Worm (Caenorhabditis elegans): ENCODE data around the gene dgk-1.
A peak's percentile ranks its signal among the peaks of the same experiment; 100 is the strongest.

The dgk-1 gene

DNA sequence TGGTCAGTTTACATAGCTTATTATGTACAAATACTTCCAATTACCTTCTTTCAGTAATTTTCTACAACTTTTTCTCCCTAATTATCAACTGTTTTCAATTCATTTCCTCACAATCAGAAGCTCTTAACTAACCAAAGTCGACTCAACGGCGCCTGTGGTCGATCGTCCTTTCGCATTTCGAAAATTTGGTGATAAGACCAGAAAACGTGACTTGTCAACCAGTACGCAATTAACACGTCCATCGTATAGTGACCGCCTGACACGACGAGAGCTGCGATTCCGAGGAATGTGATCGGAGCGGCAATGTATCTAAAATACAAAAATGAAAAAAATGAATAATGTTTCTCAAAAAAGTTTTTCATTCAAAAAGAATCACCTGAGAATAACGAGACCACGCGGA is 45.6 kb downstream of the dgk-1 start (continued):
- TF ChIP-seq hif-1 (tag; optimal IDR thresholded peaks at IDR 0.05) (peak in 1 of 2 experiments; percentile 22), dmd-6 (GFP tag; IDR thresholded peaks at IDR 0.05) (peak; percentile 76), aha-1 (tag) (no peak), zip-11 (GFP tag; IDR thresholded peaks at IDR 0.05) (no peak), Y5F2A.4 (GFP tag; optimal IDR thresholded peaks at IDR 0.05) (no peak), ctbp-1 (GFP tag; IDR thresholded peaks at IDR 0.05) (no peak), tag-97 (GFP tag; IDR thresholded peaks at IDR 0.05) (no peak), php-3 (GFP tag; IDR thresholded peaks at IDR 0.05) (peak; percentile 49; the same call in 1 of the 2 replicates), nhr-237 (tag; optimal IDR thresholded peaks at IDR 0.05) (no peak), ztf-11 (tag; optimal IDR thresholded peaks at IDR 0.05) (no peak), R02D3.7 (tag; optimal IDR thresholded peaks at IDR 0.05) (no peak), nhr-42 (GFP tag; IDR thresholded peaks at IDR 0.05) (0 out of 2 replicates have a peak, but pooled peaks have one; percentile 29), dpl-1 (GFP tag; optimal IDR thresholded peaks at IDR 0.05) (no peak), arid-1 (GFP tag; conservative IDR thresholded peaks at IDR 0.05) (no peak), madf-9 (GFP tag; conservative IDR thresholded peaks at IDR 0.05) (no peak), nhr-77 (tag; optimal IDR thresholded peaks at IDR 0.05) (peak; percentile 3), egl-43 (GFP tag; IDR thresholded peaks at IDR 0.05) (no peak), nhr-28 (tag; optimal IDR thresholded peaks at IDR 0.05) (peak; percentile 9), saeg-2 (GFP tag; IDR thresholded peaks at IDR 0.05) (no peak), F49E8.2 (tag; optimal IDR thresholded peaks at IDR 0.05; ENCODE audit: borderline replicate concordance) (no peak), skn-1 (tag; optimal IDR thresholded peaks at IDR 0.05) (no peak), mep-1 (tag; optimal IDR thresholded peaks at IDR 0.05) (peak; percentile 22), ZK337.2 (GFP tag; IDR thresholded peaks at IDR 0.05) (no peak), hlh-11 (tag; optimal IDR thresholded peaks at IDR 0.05) (peak; percentile 76), ceh-44 (GFP tag; IDR thresholded peaks at IDR 0.05) (no peak), lin-29 (GFP tag; IDR thresholded peaks at IDR 0.05) (no peak), pqm-1 (tag; optimal IDR thresholded peaks at IDR 0.05) (peak; percentile 43), nhr-41 (GFP tag; IDR thresholded peaks at IDR 0.05) (no peak), zfp-2 (tag; optimal IDR thresholded peaks at IDR 0.05) (no peak), ZK546.5 (tag; optimal IDR thresholded peaks at IDR 0.05) (no peak), nhr-11 (tag; optimal IDR thresholded peaks at IDR 0.05) (no peak), ztf-7 (tag; optimal IDR thresholded peaks at IDR 0.05) (no peak), daf-8 (GFP tag; IDR thresholded peaks at IDR 0.05) (no peak)

DNA sequence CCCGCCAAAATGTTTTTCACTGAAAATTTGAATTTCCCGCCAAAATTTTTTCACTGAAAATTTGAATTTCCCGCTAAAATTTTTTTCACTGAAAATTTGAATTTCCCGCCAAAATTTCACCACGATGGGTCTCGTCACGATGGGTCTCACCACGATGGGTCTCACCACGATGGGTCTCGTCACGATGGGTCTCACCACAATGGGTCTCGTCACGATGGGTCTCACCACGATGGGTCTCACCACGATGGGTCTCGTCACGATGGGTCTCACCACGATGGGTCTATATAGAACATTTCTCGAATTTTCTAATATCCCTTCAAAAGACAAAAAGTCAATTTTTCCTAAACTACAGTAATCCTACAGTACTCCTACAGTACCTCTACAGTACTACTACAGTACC is 47.6 kb downstream of the dgk-1 start:
- TF ChIP-seq set-16 (GFP tag; IDR thresholded peaks at IDR 0.05) (peak; percentile 44; the same call in 1 of the 2 replicates), lim-7 (GFP tag; IDR thresholded peaks at IDR 0.05) (peak; percentile 32; the same call in 1 of the 2 replicates), F44E2.7 (GFP tag; IDR thresholded peaks at IDR 0.05) (peak; percentile 78; the same call in 1 of the 2 replicates), tra-1 (GFP tag; IDR thresholded peaks at IDR 0.05) (0 out of 2 replicates have a peak, but pooled peaks have one; percentile 42), dmd-8 (GFP tag; IDR thresholded peaks at IDR 0.05) (peak; percentile 58; the same call in 1 of the 2 replicates)

DNA sequence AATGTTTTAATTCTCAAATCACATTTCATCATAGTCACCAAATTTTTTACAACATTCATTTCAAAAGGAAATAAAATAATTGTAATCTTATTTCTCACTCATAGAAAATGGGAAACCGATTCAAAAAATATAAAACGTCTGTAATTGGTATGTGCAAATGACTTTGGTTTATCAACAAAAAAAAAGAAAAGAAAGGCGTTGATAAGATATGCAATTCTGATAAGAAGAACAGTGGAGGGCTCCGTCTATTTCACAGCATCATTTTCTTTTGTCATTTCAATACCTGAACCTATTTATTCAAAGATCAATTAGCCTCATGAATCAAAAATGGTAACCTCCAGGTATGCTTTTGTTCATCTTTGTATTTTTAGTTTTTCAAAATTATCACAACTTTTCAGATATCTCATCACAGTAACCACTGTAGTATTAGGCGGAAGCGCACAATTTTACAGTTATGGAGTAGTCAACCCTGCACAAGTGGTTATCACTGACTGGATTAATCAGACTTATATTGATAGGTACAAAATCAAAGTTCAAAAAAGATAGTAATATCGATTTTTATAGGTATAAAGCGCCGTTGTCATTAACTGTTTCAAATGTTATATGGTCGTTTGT is 52.9 kb downstream of the dgk-1 start, which contains the start of gene F53H8.3:
TSS of gene F53H8.3 (plus strand) at position 275 of the 615 bp plus-strand sequence.
- TF ChIP-seq hlh-11 (tag; optimal IDR thresholded peaks at IDR 0.05) = peak; percentile 24
- TF ChIP-seq hlh-30 (tag; optimal IDR thresholded peaks at IDR 0.05; ENCODE audit: insufficient read depth) = no peak
- TF ChIP-seq F44E2.7 (GFP tag; IDR thresholded peaks at IDR 0.05) = no peak
- no peak for TF ChIP-seq mdl-1 (tag; optimal IDR thresholded peaks at IDR 0.05)
- TF ChIP-seq Y75B8A.6 (GFP tag; IDR thresholded peaks at IDR 0.05) = no peak
- no peak for TF ChIP-seq unc-39 (tag; optimal IDR thresholded peaks at IDR 0.05)
- TF ChIP-seq ZK337.2 (GFP tag; IDR thresholded peaks at IDR 0.05) = no peak
- no peak for TF ChIP-seq madf-5 (GFP tag; IDR thresholded peaks at IDR 0.05)
- TF ChIP-seq lir-3 (tag; optimal IDR thresholded peaks at IDR 0.05) = no peak
- no peak for TF ChIP-seq spr-1 (tag; optimal IDR thresholded peaks at IDR 0.05)
- TF ChIP-seq hmg-1.1 (GFP tag; IDR thresholded peaks at IDR 0.05) = no peak
- TF ChIP-seq lin-1 (GFP tag; IDR thresholded peaks at IDR 0.05) = no peak
- TF ChIP-seq dmd-6 (GFP tag; IDR thresholded peaks at IDR 0.05) = peak; percentile 6; the same call in 1 of the 2 replicates
- peak; percentile 22 for TF ChIP-seq nhr-28 (tag; optimal IDR thresholded peaks at IDR 0.05)
- peak; percentile 85 for TF ChIP-seq pqm-1 (tag; optimal IDR thresholded peaks at IDR 0.05)
- TF ChIP-seq daf-16 (GFP tag; optimal IDR thresholded peaks at IDR 0.05) = no peak
- peak; percentile 73 for TF ChIP-seq daf-16 (tag; optimal IDR thresholded peaks at IDR 0.05)
- no peak for TF ChIP-seq mdt-29 (GFP tag; IDR thresholded peaks at IDR 0.05)

Data from whole organism, L4 larva.